Worm (Caenorhabditis elegans) whole organism, L4/young adult: Measurements from ENCODE around the gene srg-9.

Experiments
- W03F9.2 ChIP-seq: fragments of 150-350 bp; optimal IDR thresholded peaks from 2 replicates; lab custom pipeline; 2014; ENCODE audit warnings: missing biosample characterization, missing genetic modification characterization
- dao-5 ChIP-seq: sonication (generic microtip); optimal IDR thresholded peaks from 2 replicates; lab custom pipeline; 2016; ENCODE audit warnings: missing genotype, missing genetic modification characterization, moderate library complexity, missing compliant biosample characterization
- him-1 ChIP-seq: sonication (generic microtip); optimal IDR thresholded peaks from 2 replicates; lab custom pipeline; 2016; ENCODE audit warnings: missing genotype, missing genetic modification reagents, missing genetic modification characterization, missing compliant biosample characterization

ce11 chrIII:6230870-6231269, 25.7 kb downstream of the srg-9 start, which contains the start of gene esyt-2:
- TF ChIP-seq him-1 (tag; lab: Kevin White, UChicago), result no peak
- TF ChIP-seq dao-5 (tag; lab: Kevin White, UChicago), result no peak
- no peak for TF ChIP-seq W03F9.2 (tag; lab: Kevin White, UChicago)
